Fruit fly (Drosophila melanogaster): ENCODE data around the gene mRpS10.

Gene mRpS10

dm6 chr3R:15230285-15230684 lies 820 bp downstream of the mRpS10 start, which contains the start of gene CG34316:
Gene CG34316 (plus strand): TSS chr3R:15230585.
- TF ChIP-seq CG8478 (optimal IDR thresholded peaks at IDR 0.05), result no peak
- TF ChIP-seq CTCF (optimal IDR thresholded peaks at IDR 0.05), result no peak

- no peak for TF ChIP-seq CTCF (optimal IDR thresholded peaks at IDR 0.05)
- TF ChIP-seq CG8478 (optimal IDR thresholded peaks at IDR 0.05), result no peak
Measured at dm6 chr3R:15231635-15232138, 2.2 kb downstream of the mRpS10 start.

DNA sequence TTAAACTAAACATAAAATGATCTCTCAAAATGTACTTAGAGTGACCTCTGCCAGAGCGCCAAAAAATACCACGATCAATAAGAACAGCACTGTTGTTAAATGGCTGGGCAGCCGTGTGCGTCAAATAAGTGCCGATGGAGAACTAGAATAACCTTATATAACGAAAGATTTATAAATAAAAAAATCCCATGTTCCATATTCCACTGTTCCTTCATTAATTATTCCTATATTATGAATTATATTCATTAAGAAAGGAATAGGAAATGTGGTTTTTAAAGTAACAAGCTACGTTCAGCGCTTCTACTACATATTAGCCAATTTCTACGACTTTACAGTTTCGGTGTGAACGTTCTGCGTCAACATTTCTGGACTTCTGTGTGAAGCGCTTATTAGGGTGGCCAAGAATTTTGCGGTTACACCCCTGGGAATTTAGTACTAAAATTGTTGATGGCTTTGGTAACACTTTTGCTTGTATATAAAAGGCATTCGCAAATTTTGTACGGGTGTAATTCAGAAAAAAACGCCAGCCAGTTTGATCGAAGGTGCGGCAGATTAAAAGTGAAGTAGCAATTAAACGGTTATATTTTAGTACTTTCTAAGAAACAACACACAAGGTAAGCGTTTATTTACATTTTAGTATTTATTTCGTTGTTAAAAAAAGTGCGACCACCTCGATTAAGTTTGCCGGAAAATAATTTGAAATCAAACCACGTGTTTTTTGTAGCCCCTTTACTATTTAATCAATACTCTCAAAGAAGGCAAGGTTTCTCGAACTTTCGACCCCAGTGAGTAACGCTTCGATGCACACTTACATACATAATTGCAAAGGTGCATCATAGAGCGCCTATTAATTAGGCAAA lies 13.0 kb downstream of the mRpS10 start, which contains the start of the genes tefu and Hsc70-4:
Gene tefu, minus strand, starts transcription at position 51 of the 860 bp plus-strand sequence.
Gene Hsc70-4, plus strand, starts transcription at position 502 of the 860 bp plus-strand sequence.
- TF ChIP-seq CTCF (optimal IDR thresholded peaks at IDR 0.05), result peak in 1 of 2 experiments; percentile 6
- no peak for TF ChIP-seq CG8478 (optimal IDR thresholded peaks at IDR 0.05)

dm6 chr3R:15243046-15243356 lies 13.5 kb downstream of the mRpS10 start:
- TF ChIP-seq CG8478 (optimal IDR thresholded peaks at IDR 0.05), result no peak
- no peak for TF ChIP-seq CTCF (optimal IDR thresholded peaks at IDR 0.05)

DNA sequence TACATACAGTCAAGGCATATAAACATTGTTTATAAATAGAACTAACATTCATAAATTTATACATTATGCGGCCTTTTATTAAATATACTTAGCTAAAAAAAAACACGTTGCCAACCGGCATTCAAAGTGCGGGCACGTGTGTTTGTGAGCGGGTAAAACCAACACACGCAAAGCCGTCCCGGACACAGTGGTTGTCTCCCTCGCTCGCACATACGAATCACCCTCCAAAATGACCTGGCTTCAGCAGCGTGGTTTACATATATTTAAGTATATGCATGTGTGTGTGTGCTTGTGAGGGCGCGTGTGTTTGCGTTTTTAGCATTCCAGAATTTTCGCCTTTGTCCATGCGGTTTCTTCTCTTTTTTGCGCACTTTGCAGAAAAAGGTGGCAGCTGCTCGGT lies 14.0 kb downstream of the mRpS10 start:
- TF ChIP-seq CG8478 (optimal IDR thresholded peaks at IDR 0.05) (no peak), CTCF (optimal IDR thresholded peaks at IDR 0.05) (no peak)

dm6 chr3R:15246601-15247000 lies 17.1 kb downstream of the mRpS10 start:
- TF ChIP-seq CTCF (optimal IDR thresholded peaks at IDR 0.05) (no peak), CG8478 (optimal IDR thresholded peaks at IDR 0.05) (no peak)

dm6 chr3R:15249037-15249436 lies 19.6 kb downstream of the mRpS10 start, which contains the start of gene Amt:
Gene Amt (minus strand): TSS chr3R:15249137.
- no peak for TF ChIP-seq CTCF (optimal IDR thresholded peaks at IDR 0.05)
- TF ChIP-seq CG8478 (optimal IDR thresholded peaks at IDR 0.05), result no peak

dm6 chr3R:15249735-15250134 lies 20.3 kb downstream of the mRpS10 start, which contains the start of gene CG42404:
Gene CG42404 (plus strand): TSS chr3R:15250094.
- peak in 1 of 2 experiments; percentile 11 for TF ChIP-seq CTCF (optimal IDR thresholded peaks at IDR 0.05)
- TF ChIP-seq CG8478 (optimal IDR thresholded peaks at IDR 0.05), result no peak

- TF ChIP-seq CG8478 (optimal IDR thresholded peaks at IDR 0.05) (no peak), CTCF (optimal IDR thresholded peaks at IDR 0.05) (no peak)
Measured at dm6 chr3R:15250454-15250853, 21.0 kb downstream of the mRpS10 start.

DNA sequence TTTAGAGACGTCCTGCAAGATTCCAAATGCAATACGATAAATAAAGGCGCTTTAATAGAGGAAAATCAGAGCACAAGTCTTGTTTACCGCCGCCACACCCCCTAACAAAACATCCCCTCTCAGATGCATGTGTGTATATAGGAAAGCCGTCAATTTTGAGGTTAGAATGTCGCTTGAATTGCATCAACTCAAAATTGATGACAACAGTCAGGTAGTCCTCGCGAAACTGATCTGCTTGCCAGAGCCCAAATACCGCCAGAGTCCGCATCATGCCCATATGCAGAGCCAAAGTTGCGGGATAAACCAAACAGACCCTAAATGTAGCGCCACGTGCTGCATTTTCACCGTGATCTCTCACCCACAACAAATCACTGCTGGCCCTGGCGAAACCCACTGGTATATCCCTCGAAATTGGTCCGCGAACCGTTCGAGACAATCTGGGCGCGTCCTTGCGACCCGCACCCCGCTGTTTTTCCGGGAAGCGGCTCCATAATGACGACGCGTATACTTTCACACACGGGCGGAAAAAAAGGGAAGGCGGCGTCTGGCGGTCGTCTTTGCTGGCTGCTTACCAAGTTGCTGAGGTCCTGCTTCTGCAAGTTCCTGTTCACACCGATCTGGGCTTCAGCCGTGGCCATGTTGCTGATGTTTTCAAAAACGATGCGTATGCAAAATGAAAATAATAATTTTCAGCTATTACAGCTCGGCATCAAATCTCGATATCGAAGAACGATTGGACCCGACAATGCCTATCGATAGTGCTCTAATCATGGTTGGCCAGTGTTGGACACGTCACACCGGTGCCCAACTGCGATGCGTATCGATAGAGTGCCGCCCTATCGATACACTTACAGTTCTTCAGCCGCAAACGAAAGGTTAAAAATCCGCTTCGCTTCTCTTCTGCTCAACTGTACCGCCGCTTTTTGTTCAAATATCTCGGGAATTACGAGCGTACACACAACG lies 33.5 kb downstream of the mRpS10 start, which contains the start of the genes eIF2gamma and Set:
Gene eIF2gamma, minus strand, starts transcription at position 749 of the 963 bp plus-strand sequence.
Gene Set, plus strand, starts transcription at position 843 of the 963 bp plus-strand sequence.
- TF ChIP-seq CG8478 (optimal IDR thresholded peaks at IDR 0.05) (no peak), CTCF (optimal IDR thresholded peaks at IDR 0.05) (no peak)

dm6 chr3R:15263946-15264345 lies 34.5 kb downstream of the mRpS10 start:
- TF ChIP-seq CTCF (optimal IDR thresholded peaks at IDR 0.05), result no peak
- TF ChIP-seq CG8478 (optimal IDR thresholded peaks at IDR 0.05), result no peak

DNA sequence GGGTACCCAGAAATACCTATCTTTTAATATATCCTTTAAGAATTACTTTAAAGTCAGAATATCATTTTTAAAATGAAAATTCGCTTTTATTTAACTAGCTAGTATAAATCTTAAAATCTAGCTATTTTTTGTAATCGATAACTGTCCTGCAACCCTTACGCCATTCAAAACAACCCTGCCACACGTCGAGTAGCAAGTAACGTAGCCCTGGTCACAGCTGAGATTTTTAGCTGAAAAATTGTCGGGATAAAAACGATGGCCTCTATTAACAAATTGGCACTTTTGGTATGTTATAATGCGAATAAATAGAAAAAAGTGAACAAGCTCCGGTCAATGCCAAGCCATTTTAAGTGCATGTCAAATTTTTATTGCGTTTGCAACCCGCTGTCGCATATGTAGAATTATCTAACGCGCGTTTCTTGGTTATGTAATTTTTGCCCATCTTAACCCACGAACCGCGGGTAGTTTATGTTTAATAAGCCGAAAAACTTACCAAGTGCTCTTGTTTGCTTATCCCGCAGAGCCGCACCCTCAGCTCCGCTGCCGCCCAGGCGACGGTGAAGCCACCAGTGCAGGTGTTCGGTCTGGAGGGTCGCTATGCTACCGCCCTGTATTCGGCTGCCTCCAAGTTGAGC lies 36.1 kb downstream of the mRpS10 start, which contains the start of gene ATPsynO:
Gene ATPsynO, plus strand, starts transcription at position 186 of the 635 bp plus-strand sequence.
- TF ChIP-seq CG8478 (optimal IDR thresholded peaks at IDR 0.05), result no peak
- peak in 1 of 2 experiments; percentile 45 for TF ChIP-seq CTCF (optimal IDR thresholded peaks at IDR 0.05)

- TF ChIP-seq CG8478 (optimal IDR thresholded peaks at IDR 0.05), result no peak
- TF ChIP-seq CTCF (optimal IDR thresholded peaks at IDR 0.05), result no peak
Measured at dm6 chr3R:15268426-15268825, 39.0 kb downstream of the mRpS10 start, which contains the start of the genes CG14864 and Zip88E. Gene CG14864 (minus strand): TSS chr3R:15268538. Gene Zip88E (plus strand): TSS chr3R:15268662.

- no peak for TF ChIP-seq CG8478 (optimal IDR thresholded peaks at IDR 0.05)
- no peak for TF ChIP-seq CTCF (optimal IDR thresholded peaks at IDR 0.05)
Measured at dm6 chr3R:15268856-15269255, 39.4 kb downstream of the mRpS10 start.
